Fruit fly (Drosophila melanogaster) whole organism, embryonic: ENCODE measurements around the gene CG3703.
A peak's percentile ranks its signal among the peaks of the same experiment; 100 is the strongest.

Experiments used
- Atf-2 ChIP-seq: fragments of 200-800 bp; sonication (Bioruptor generic); optimal IDR thresholded peaks from 2 replicates; lab custom pipeline; 2016; ENCODE audit warnings: missing biosample characterization, missing genetic modification characterization
- CG10267 ChIP-seq: fragments of 200-800 bp; sonication (Bioruptor generic); optimal IDR thresholded peaks from 2 replicates; lab custom pipeline; 2018; ENCODE audit warnings: missing biosample characterization, mild to moderate bottlenecking, missing genetic modification characterization, moderate library complexity
- CG10565 ChIP-seq: fragments of 200-800 bp; sonication (Bioruptor generic); optimal IDR thresholded peaks from 3 replicates; lab custom pipeline; 2016; ENCODE audit warnings: missing biosample characterization, mild to moderate bottlenecking, missing genetic modification characterization
- CG11247 ChIP-seq: fragments of 200-800 bp; sonication (Bioruptor generic); IDR thresholded peaks from 2 replicates; pipeline ENCODE4 v1.3.6; 2022; ENCODE audit warnings: missing biosample characterization, missing genetic modification characterization
- CG18476 ChIP-seq: fragments of 200-800 bp; sonication (Bioruptor generic); optimal IDR thresholded peaks from 2 replicates; lab custom pipeline; 2016; ENCODE audit warnings: missing biosample characterization, mild to moderate bottlenecking, missing genetic modification characterization
- CG18764 ChIP-seq: fragments of 200-800 bp; sonication (Bioruptor generic); optimal IDR thresholded peaks from 3 replicates; lab custom pipeline; 2016; ENCODE audit warnings: missing biosample characterization, missing genetic modification characterization
- CG2120 ChIP-seq: fragments of 200-800 bp; sonication (Bioruptor generic); optimal IDR thresholded peaks from 3 replicates; lab custom pipeline; 2016; ENCODE audit warnings: missing biosample characterization, missing genetic modification characterization
- CG2678 ChIP-seq: fragments of 200-800 bp; sonication (Bioruptor generic); optimal IDR thresholded peaks from 3 replicates; lab custom pipeline; 2019; ENCODE audit warnings: missing biosample characterization, mild to moderate bottlenecking, missing genetic modification characterization, moderate library complexity
- CG30431 ChIP-seq: fragments of 200-800 bp; sonication (Bioruptor generic); optimal IDR thresholded peaks from 2 replicates; lab custom pipeline; 2017; ENCODE audit warnings: missing biosample characterization, missing genetic modification characterization
- CG3163 ChIP-seq: fragments of 200-800 bp; sonication (Bioruptor generic); optimal IDR thresholded peaks from 3 replicates; lab custom pipeline; 2016; ENCODE audit warnings: missing biosample characterization, missing genetic modification characterization
- CG33213 ChIP-seq: fragments of 200-800 bp; sonication (Bioruptor generic); optimal IDR thresholded peaks from 3 replicates; lab custom pipeline; 2016; ENCODE audit warnings: missing biosample characterization, missing genetic modification characterization
- CG3995 ChIP-seq: fragments of 200-800 bp; sonication (Bioruptor generic); optimal IDR thresholded peaks from 3 replicates; lab custom pipeline; 2016; ENCODE audit warnings: missing biosample characterization, missing genetic modification characterization
- CG43689 ChIP-seq: fragments of 200-800 bp; sonication (Bioruptor generic); IDR thresholded peaks from 2 replicates; pipeline ENCODE4 v1.3.6; 2022; ENCODE audit warnings: missing biosample characterization, missing genetic modification characterization
- CG4424 ChIP-seq: fragments of 200-800 bp; sonication (Bioruptor generic); optimal IDR thresholded peaks from 3 replicates; lab custom pipeline; 2016; ENCODE audit warnings: missing biosample characterization, missing genetic modification characterization
- CG5245 ChIP-seq: fragments of 200-800 bp; sonication (Bioruptor generic); optimal IDR thresholded peaks from 3 replicates; lab custom pipeline; 2016; ENCODE audit warnings: missing biosample characterization, missing genetic modification characterization
- CG6683 ChIP-seq: fragments of 200-800 bp; sonication (Bioruptor generic); optimal IDR thresholded peaks from 2 replicates; lab custom pipeline; 2017; ENCODE audit warnings: missing biosample characterization, mild to moderate bottlenecking, missing genetic modification characterization, missing genetic modification reagents
- CG7556 ChIP-seq: fragments of 200-800 bp; sonication (Bioruptor generic); optimal IDR thresholded peaks from 2 replicates; lab custom pipeline; 2017; ENCODE audit warnings: missing biosample characterization, mild to moderate bottlenecking, missing genetic modification characterization
- CG8290 ChIP-seq, 3 experiments: fragments of 200-800 bp; sonication (Bioruptor generic); optimal IDR thresholded peaks; 2 replicates each; lab custom pipeline; 2016 to 2019; ENCODE audit warnings: missing biosample characterization in 3 of 3, missing genetic modification characterization in 3 of 3, mild to moderate bottlenecking in 2 of 3, moderate library complexity in 1 of 3
- CG9876 ChIP-seq: fragments of 200-800 bp; sonication (Bioruptor generic); optimal IDR thresholded peaks from 2 replicates; lab custom pipeline; 2016; ENCODE audit warnings: missing biosample characterization, missing genetic modification characterization
- CG9932 ChIP-seq: fragments of 200-800 bp; sonication (Bioruptor generic); IDR thresholded peaks from 2 replicates; pipeline ENCODE4 v1.3.6; 2022; ENCODE audit warnings: missing biosample characterization, missing genetic modification characterization
- D19B ChIP-seq: fragments of 200-800 bp; sonication (Bioruptor generic); optimal IDR thresholded peaks from 2 replicates; lab custom pipeline; 2017; ENCODE audit warnings: missing biosample characterization, mild to moderate bottlenecking, missing genetic modification characterization
- Hand ChIP-seq: fragments of 200-800 bp; sonication (Bioruptor generic); optimal IDR thresholded peaks from 2 replicates; lab custom pipeline; 2017; ENCODE audit warnings: mild to moderate bottlenecking, missing biosample characterization, missing genetic modification reagents, missing genetic modification characterization
- HmgZ ChIP-seq: fragments of 200-800 bp; sonication (Bioruptor generic); optimal IDR thresholded peaks from 2 replicates; lab custom pipeline; 2018; ENCODE audit warnings: missing biosample characterization, mild to moderate bottlenecking, missing genetic modification characterization
- Hmr ChIP-seq: fragments of 200-800 bp; sonication (Bioruptor generic); optimal IDR thresholded peaks from 3 replicates; lab custom pipeline; 2017; ENCODE audit warnings: mild to moderate bottlenecking, missing biosample characterization, missing genetic modification reagents, missing genetic modification characterization
- Med ChIP-seq: fragments of 200-800 bp; sonication (Bioruptor generic); peaks from one replicate; lab custom pipeline; 2016; ENCODE audit warnings: missing biosample characterization, missing genetic modification characterization, mild to moderate bottlenecking, inconsistent platforms, moderate library complexity
- Mes4 ChIP-seq: fragments of 200-800 bp; sonication (Bioruptor generic); optimal IDR thresholded peaks from 2 replicates; lab custom pipeline; 2016; ENCODE audit warnings: missing biosample characterization, missing genetic modification characterization
- Pdp1 ChIP-seq, 2 experiments: fragments of 200-800 bp; sonication (Bioruptor generic); optimal IDR thresholded peaks; 3 replicates each; lab custom pipeline; 2016; ENCODE audit warnings: missing biosample characterization in 2 of 2, missing genetic modification characterization in 2 of 2, mild to moderate bottlenecking in 1 of 2, moderate library complexity in 1 of 2
- Tbp ChIP-seq: fragments of >200 bp; optimal IDR thresholded peaks from 2 replicates; lab custom pipeline; 2018; ENCODE audit warnings: missing biosample characterization, missing genetic modification characterization
- Trl ChIP-seq, 3 experiments: fragments of >200 bp in 2 of 3; fragments of 200-800 bp in 1 of 3; sonication (Bioruptor generic) in 1 of 3; optimal IDR thresholded peaks; 2 replicates in 1 of 3; 3 replicates in 2 of 3; lab custom pipeline; 2016 to 2017; ENCODE audit warnings: missing biosample characterization in 1 of 3, missing genetic modification characterization in 1 of 3
- dysf ChIP-seq: fragments of 200-800 bp; sonication (Bioruptor generic); IDR thresholded peaks from 3 replicates; pipeline ENCODE4 v1.3.6; 2022; ENCODE audit warnings: missing biosample characterization, missing genetic modification characterization
- fd102C ChIP-seq: fragments of 200-800 bp; sonication (Bioruptor generic); optimal IDR thresholded peaks from 2 replicates; lab custom pipeline; 2018; ENCODE audit warnings: missing biosample characterization, mild to moderate bottlenecking, missing genetic modification characterization, moderate library complexity
- fd64A ChIP-seq: fragments of 200-800 bp; sonication (Bioruptor generic); optimal IDR thresholded peaks from 3 replicates; lab custom pipeline; 2018; ENCODE audit warnings: missing biosample characterization, mild to moderate bottlenecking, missing genetic modification characterization
- gce ChIP-seq: fragments of 200-800 bp; sonication (Bioruptor generic); IDR thresholded peaks from 3 replicates; pipeline ENCODE4 v1.3.6; 2022; ENCODE audit warnings: missing biosample characterization, missing genetic modification characterization
- gro ChIP-seq: fragments of 200-800 bp; sonication (Bioruptor generic); optimal IDR thresholded peaks from 2 replicates; lab custom pipeline; 2016; ENCODE audit warnings: missing biosample characterization, missing genetic modification characterization
- gsb ChIP-seq: fragments of 200-800 bp; sonication (Bioruptor generic); IDR thresholded peaks from 2 replicates; pipeline ENCODE4 v1.3.6; 2022; ENCODE audit warnings: missing biosample characterization, missing genetic modification characterization
- ken ChIP-seq: fragments of 200-800 bp; sonication (Bioruptor generic); IDR thresholded peaks from 3 replicates; pipeline ENCODE4 v1.3.6; 2022; ENCODE audit warnings: missing biosample characterization, missing genetic modification characterization
- nerfin-1 ChIP-seq: fragments of 200-800 bp; sonication (Bioruptor generic); optimal IDR thresholded peaks from 3 replicates; lab custom pipeline; 2019; ENCODE audit warnings: missing biosample characterization, mild to moderate bottlenecking, missing genetic modification characterization, moderate library complexity
- otp ChIP-seq: fragments of 200-800 bp; sonication (Bioruptor generic); IDR thresholded peaks from 3 replicates; pipeline ENCODE4, ENCODE4 v1.3.6; 2022; ENCODE audit warnings: missing biosample characterization, missing genetic modification characterization
- pb ChIP-seq: fragments of 200-800 bp; sonication (Bioruptor generic); optimal IDR thresholded peaks from 3 replicates; lab custom pipeline; 2016; ENCODE audit warnings: missing biosample characterization, missing genetic modification characterization
- prd ChIP-seq, 3 experiments: fragments of >200 bp in 2 of 3; fragments of 200-800 bp in 1 of 3; sonication (Bioruptor generic) in 1 of 3; optimal IDR thresholded peaks in 2 of 3; IDR thresholded peaks in 1 of 3; 2 replicates in 2 of 3; 3 replicates in 1 of 3; pipeline versions ENCODE4 v1.3.6 to Lab custom; 2017 to 2022; ENCODE audit warnings: missing biosample characterization in 1 of 3, missing genetic modification characterization in 1 of 3
- pum ChIP-seq: fragments of 200-800 bp; sonication (Bioruptor generic); optimal IDR thresholded peaks from 2 replicates; lab custom pipeline; 2016; ENCODE audit warnings: missing biosample characterization, missing genetic modification characterization
- repo ChIP-seq: fragments of 200-800 bp; sonication (Bioruptor generic); optimal IDR thresholded peaks from 2 replicates; lab custom pipeline; 2016; ENCODE audit warnings: missing biosample characterization, missing genetic modification characterization
- sd ChIP-seq: fragments of 200-800 bp; sonication (Bioruptor generic); optimal IDR thresholded peaks from 3 replicates; lab custom pipeline; 2018; ENCODE audit warnings: missing biosample characterization, mild to moderate bottlenecking, missing genetic modification characterization, moderate library complexity
- shn ChIP-seq: fragments of 200-800 bp; sonication (Bioruptor generic); optimal IDR thresholded peaks from 3 replicates; lab custom pipeline; 2016; ENCODE audit warnings: missing biosample characterization, missing genetic modification characterization
- sob ChIP-seq: fragments of 200-800 bp; sonication (Bioruptor generic); IDR thresholded peaks from 2 replicates; pipeline ENCODE4 v1.3.6; 2022; ENCODE audit warnings: missing biosample characterization, missing genetic modification characterization
- tll ChIP-seq, 2 experiments: fragments of 200-800 bp in 1 of 2; fragments of >200 bp in 1 of 2; sonication (Bioruptor generic) in 1 of 2; optimal IDR thresholded peaks; 2 replicates each; lab custom pipeline; 2017 to 2019; ENCODE audit warnings: missing biosample characterization in 2 of 2, missing genetic modification characterization in 2 of 2, mild to moderate bottlenecking in 1 of 2, moderate library complexity in 1 of 2
- unpg ChIP-seq: fragments of 200-800 bp; sonication (Bioruptor generic); optimal IDR thresholded peaks from 3 replicates; lab custom pipeline; 2018; ENCODE audit warnings: missing biosample characterization, mild to moderate bottlenecking, missing genetic modification characterization, moderate library complexity
- zf30C ChIP-seq: fragments of 200-800 bp; sonication (Bioruptor generic); optimal IDR thresholded peaks from 3 replicates; lab custom pipeline; 2018; ENCODE audit warnings: missing biosample characterization, mild to moderate bottlenecking, missing genetic modification characterization

Gene CG3703

DNA sequence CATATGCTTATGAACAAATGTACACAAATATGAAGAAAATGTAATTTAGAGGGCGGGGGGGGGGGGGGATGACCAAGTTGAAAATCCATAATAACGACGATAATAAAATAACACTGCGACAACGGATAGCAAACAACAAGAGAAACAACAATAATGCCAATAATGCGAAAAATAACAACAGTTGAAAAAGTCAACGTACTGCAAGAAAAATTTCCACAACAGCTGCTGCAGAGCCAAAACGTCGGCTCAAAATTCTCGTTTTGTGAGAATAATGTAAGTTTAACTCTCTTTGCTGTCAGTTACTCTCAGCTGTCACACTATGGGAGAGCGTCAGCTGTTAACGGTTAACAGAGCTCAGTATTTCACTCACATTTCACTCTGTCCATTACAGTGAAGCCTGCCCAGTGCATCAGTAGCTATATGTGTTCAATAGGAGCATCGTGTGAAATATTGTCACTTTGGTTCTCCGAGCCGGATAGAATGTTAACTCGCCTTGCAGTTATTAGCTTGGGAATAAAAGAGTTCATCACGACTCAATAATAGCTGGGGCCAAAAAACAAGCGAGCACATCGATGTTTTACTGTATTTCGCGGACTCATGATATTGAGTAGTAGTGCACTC, 44.7 kb downstream of the CG3703 start (continued):
- no peak for TF ChIP-seq tll (GFP tag; optimal IDR thresholded peaks at IDR 0.05; lab: Kevin White, UChicago)
- TF ChIP-seq CG5245 (GFP tag; lab: Kevin White, UChicago), result peak; percentile 43
- peak; percentile 17 for TF ChIP-seq fd102C (GFP tag; lab: Kevin White, UChicago)
- peak; percentile 16 for TF ChIP-seq CG3163 (GFP tag; lab: Kevin White, UChicago)
- no peak for TF ChIP-seq CG10565 (GFP tag; lab: Kevin White, UChicago)
- TF ChIP-seq CG33213 (GFP tag; lab: Kevin White, UChicago), result peak; percentile 36
- no peak for TF ChIP-seq Tbp (GFP tag; lab: Kevin White, UChicago)
- TF ChIP-seq fd64A, result peak; percentile 13
- peak; percentile 74 for TF ChIP-seq HmgZ (tag; lab: Kevin White, UChicago)
- peak; percentile 73 for TF ChIP-seq CG4424 (GFP tag; lab: Kevin White, UChicago)
- peak; percentile 86 for TF ChIP-seq CG2678 (tag; lab: Kevin White, UChicago)
- TF ChIP-seq shn (GFP tag; lab: Kevin White, UChicago), result peak; percentile 78
- TF ChIP-seq Atf-2 (GFP tag; lab: Kevin White, UChicago), result peak; percentile 64
- TF ChIP-seq Med, result peak; percentile 98
- TF ChIP-seq CG10267 (tag; lab: Kevin White, UChicago), result peak; percentile 57
- TF ChIP-seq sob (GFP tag; lab: Robert Waterston, UW), result peak; percentile 83
- TF ChIP-seq pum (GFP tag; lab: Kevin White, UChicago), result peak; percentile 84
- peak; percentile 57 for TF ChIP-seq CG18764
- TF ChIP-seq CG8290 (GFP tag; optimal IDR thresholded peaks at IDR 0.05; lab: Kevin White, UChicago), result peak; percentile 61
- peak in 1 of 2 experiments; percentile 95 for TF ChIP-seq CG8290 (tag; optimal IDR thresholded peaks at IDR 0.05; lab: Kevin White, UChicago)
- TF ChIP-seq CG9876 (GFP tag; lab: Kevin White, UChicago), result peak; percentile 69
- TF ChIP-seq ken (GFP tag; lab: Robert Waterston, UW), result peak; percentile 80
- TF ChIP-seq pb (GFP tag; lab: Kevin White, UChicago), result peak; percentile 69
- peak; percentile 72 for TF ChIP-seq CG7556
- peak; percentile 73 for TF ChIP-seq CG11247 (GFP tag; lab: Robert Waterston, UW)
- peak; percentile 11 for TF ChIP-seq CG3995 (GFP tag; lab: Kevin White, UChicago)
- peak; percentile 39; the same call in 1 of the 2 replicates for TF ChIP-seq CG43689
- TF ChIP-seq Pdp1 (GFP tag; optimal IDR thresholded peaks at IDR 0.05; lab: Kevin White, UChicago), result peak; percentile 71 to 87
- no peak for TF ChIP-seq zf30C (GFP tag; lab: Kevin White, UChicago)
- TF ChIP-seq sd (tag; lab: Kevin White, UChicago), result peak; percentile 26
- TF ChIP-seq unpg, result peak; percentile 90
- TF ChIP-seq CG18476 (GFP tag; lab: Kevin White, UChicago), result peak; percentile 42
- no peak for TF ChIP-seq otp (GFP tag; lab: Robert Waterston, UW)
- TF ChIP-seq Trl (optimal IDR thresholded peaks at IDR 0.05; lab: Kevin White, UChicago), result peak; percentile 71 to 78
- TF ChIP-seq Trl (GFP tag; optimal IDR thresholded peaks at IDR 0.05; lab: Kevin White, UChicago), result peak; percentile 83
- peak; percentile 65 for TF ChIP-seq Mes4 (GFP tag; lab: Kevin White, UChicago)
- no peak for TF ChIP-seq prd (optimal IDR thresholded peaks at IDR 0.05; lab: Kevin White, UChicago)
- peak; percentile 86 for TF ChIP-seq prd (GFP tag; IDR thresholded peaks at IDR 0.05; lab: Robert Waterston, UW)
- peak; percentile 44; the same call in 1 of the 2 replicates for TF ChIP-seq gsb (GFP tag; lab: Robert Waterston, UW)
- peak; percentile 82 for TF ChIP-seq Hmr
- peak; percentile 62 for TF ChIP-seq Hand (GFP tag; lab: Kevin White, UChicago)
- TF ChIP-seq gce (GFP tag; lab: Robert Waterston, UW), result 0 out of 3 replicates have a peak, but pooled peaks have one; percentile 31
- TF ChIP-seq CG6683 (GFP tag; lab: Kevin White, UChicago), result peak; percentile 36
- TF ChIP-seq nerfin-1 (tag; lab: Kevin White, UChicago), result peak; percentile 54
- TF ChIP-seq CG9932 (GFP tag; lab: Robert Waterston, UW), result peak; percentile 57
- TF ChIP-seq dysf, result peak; percentile 89
- peak; percentile 39 for TF ChIP-seq D19B (GFP tag; lab: Kevin White, UChicago)
- TF ChIP-seq repo (GFP tag; lab: Kevin White, UChicago), result peak; percentile 60
- TF ChIP-seq CG30431 (GFP tag; lab: Kevin White, UChicago), result peak; percentile 67
- TF ChIP-seq CG2120, result peak; percentile 82
- TF ChIP-seq gro (GFP tag; lab: Kevin White, UChicago), result peak; percentile 78
